Worm (Caenorhabditis elegans) whole organism, L4/young adult: ENCODE results near the gene K07F5.7.

Source experiments
- W03F9.2 ChIP-seq: fragments of 150-350 bp; optimal IDR thresholded peaks from 2 replicates; lab custom pipeline; 2014; ENCODE audit warnings: missing biosample characterization, missing genetic modification characterization
- dao-5 ChIP-seq: sonication (generic microtip); optimal IDR thresholded peaks from 2 replicates; lab custom pipeline; 2016; ENCODE audit warnings: missing genotype, missing genetic modification characterization, moderate library complexity, missing compliant biosample characterization
- him-1 ChIP-seq: sonication (generic microtip); optimal IDR thresholded peaks from 2 replicates; lab custom pipeline; 2016; ENCODE audit warnings: missing genotype, missing genetic modification reagents, missing genetic modification characterization, missing compliant biosample characterization

DNA sequence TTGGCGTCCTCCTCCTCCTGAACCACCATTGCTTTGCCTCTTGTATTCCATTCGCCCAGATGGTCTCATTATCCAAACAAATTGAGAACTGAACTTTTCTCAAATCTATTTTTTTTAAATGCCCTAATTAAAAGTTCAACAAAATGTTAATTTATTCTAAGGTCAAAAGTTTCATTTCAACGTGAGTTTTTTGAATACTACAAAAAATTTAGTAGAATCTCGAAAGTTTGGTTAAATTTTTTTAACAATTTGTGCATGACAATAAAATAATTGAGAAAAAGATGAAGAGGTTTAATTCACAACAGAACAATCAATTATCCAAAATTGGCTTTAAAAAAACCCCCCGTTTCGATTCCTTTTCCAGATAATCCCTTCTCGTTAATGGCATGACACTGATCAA, 44.0 kb upstream of the K07F5.7 start, which contains the start of gene F32B6.4:
- TF ChIP-seq W03F9.2 (no peak), him-1 (tag; lab: Kevin White, UChicago) (no peak), dao-5 (no peak)
